Fruit fly (Drosophila melanogaster): ENCODE data around the gene CG11964.

Gene CG11964

dm6 chr3R:8925924-8926553 lies 18.8 kb downstream of the CG11964 start (continued):
- TF ChIP-seq Hsf (GFP tag; optimal IDR thresholded peaks at IDR 0.05): peak; percentile 45
- TF ChIP-seq CG33213 (GFP tag; optimal IDR thresholded peaks at IDR 0.05): peak; percentile 54
- TF ChIP-seq CG11093 (GFP tag; IDR thresholded peaks at IDR 0.05): peak; percentile 55; the same call in 1 of the 3 replicates
- no peak for TF ChIP-seq CG18764 (GFP tag; optimal IDR thresholded peaks at IDR 0.05)
- peak; percentile 11 for TF ChIP-seq CG11723 (GFP tag; optimal IDR thresholded peaks at IDR 0.05)
- no peak for TF ChIP-seq sens-2 (GFP tag; IDR thresholded peaks at IDR 0.05)
- TF ChIP-seq CG12155 (GFP tag; optimal IDR thresholded peaks at IDR 0.05): no peak
- TF ChIP-seq Dip3 (GFP tag; optimal IDR thresholded peaks at IDR 0.05): no peak
- peak; percentile 67 for TF ChIP-seq CG7839 (tag; optimal IDR thresholded peaks at IDR 0.05)
- TF ChIP-seq CG8765 (GFP tag; IDR thresholded peaks at IDR 0.05): peak; percentile 49; the same call in 1 of the 2 replicates
- peak; percentile 64 for TF ChIP-seq sisA (GFP tag; IDR thresholded peaks at IDR 0.05)
- no peak for TF ChIP-seq CG17612 (GFP tag; IDR thresholded peaks at IDR 0.05)
- TF ChIP-seq CG16863 (GFP tag; optimal IDR thresholded peaks at IDR 0.05): peak; percentile 47
- TF ChIP-seq pfk (GFP tag; optimal IDR thresholded peaks at IDR 0.05): peak; percentile 38
- TF ChIP-seq H2.0 (GFP tag; IDR thresholded peaks at IDR 0.05): no peak
- no peak for TF ChIP-seq hbn (GFP tag; IDR thresholded peaks at IDR 0.05; ENCODE audit: partially characterized antibody)
- no peak for TF ChIP-seq CG3995 (GFP tag; optimal IDR thresholded peaks at IDR 0.05)
- TF ChIP-seq psq (GFP tag; optimal IDR thresholded peaks at IDR 0.05): no peak
- TF ChIP-seq CG4617 (GFP tag; optimal IDR thresholded peaks at IDR 0.05; ENCODE audit: borderline replicate concordance): no peak
- peak; percentile 65 for TF ChIP-seq NC2β (GFP tag; optimal IDR thresholded peaks at IDR 0.05)
- TF ChIP-seq jing (GFP tag; optimal IDR thresholded peaks at IDR 0.05): no peak
- TF ChIP-seq odd (GFP tag; optimal IDR thresholded peaks at IDR 0.05): no peak
- peak; percentile 84 for TF ChIP-seq ci (GFP tag; IDR thresholded peaks at IDR 0.05)
- no peak for TF ChIP-seq Adf1 (GFP tag; IDR thresholded peaks at IDR 0.05)
- TF ChIP-seq CG17802 (tag; optimal IDR thresholded peaks at IDR 0.05): peak; percentile 54
- TF ChIP-seq Atf-2 (GFP tag; optimal IDR thresholded peaks at IDR 0.05): no peak
- TF ChIP-seq Fer3 (tag; optimal IDR thresholded peaks at IDR 0.05): peak; percentile 28
- no peak for TF ChIP-seq disco-r (GFP tag; optimal IDR thresholded peaks at IDR 0.05)
- TF ChIP-seq kah (GFP tag; optimal IDR thresholded peaks at IDR 0.05): peak; percentile 10
- TF ChIP-seq rib (GFP tag; IDR thresholded peaks at IDR 0.05): no peak
- TF ChIP-seq Doc3 (GFP tag; IDR thresholded peaks at IDR 0.05; ENCODE audit: partially characterized antibody): no peak
- peak; percentile 58 for TF ChIP-seq Camta (GFP tag; optimal IDR thresholded peaks at IDR 0.05)
- TF ChIP-seq Ets65A (GFP tag): peak; percentile 53
- peak; percentile 68 for TF ChIP-seq CG6689 (GFP tag; IDR thresholded peaks at IDR 0.05)
- 0 out of 3 replicates have a peak, but pooled peaks have one; percentile 8 for TF ChIP-seq Optix (GFP tag; IDR thresholded peaks at IDR 0.05)
- peak; percentile 36 for TF ChIP-seq CG16815 (GFP tag; optimal IDR thresholded peaks at IDR 0.05)
- 0 out of 3 replicates have a peak, but pooled peaks have one; percentile 23 for TF ChIP-seq CG6175 (GFP tag; IDR thresholded peaks at IDR 0.05)
- no peak for TF ChIP-seq repo (GFP tag; optimal IDR thresholded peaks at IDR 0.05)
- no peak for TF ChIP-seq CG31365 (tag; optimal IDR thresholded peaks at IDR 0.05)
- no peak for TF ChIP-seq fru (optimal IDR thresholded peaks at IDR 0.05)
- peak; percentile 22 for TF ChIP-seq CG10209 (GFP tag; optimal IDR thresholded peaks at IDR 0.05)
- peak; percentile 85 for TF ChIP-seq CG14710 (tag; optimal IDR thresholded peaks at IDR 0.05)
- peak; percentile 68; the same call in 2 of the 4 replicates for TF ChIP-seq Gug (GFP tag; IDR thresholded peaks at IDR 0.05)
- peak; percentile 42 for TF ChIP-seq CG10431 (GFP tag; optimal IDR thresholded peaks at IDR 0.05)
- TF ChIP-seq CG12769 (tag; optimal IDR thresholded peaks at IDR 0.05): peak; percentile 42
- no peak for TF ChIP-seq inv (GFP tag; IDR thresholded peaks at IDR 0.05; ENCODE audit: partially characterized antibody)
- TF ChIP-seq CG31441 (GFP tag; IDR thresholded peaks at IDR 0.05): peak; percentile 77
- no peak for TF ChIP-seq ham (GFP tag; IDR thresholded peaks at IDR 0.05)
- TF ChIP-seq az2 (GFP tag; optimal IDR thresholded peaks at IDR 0.05): peak; percentile 61
- TF ChIP-seq CG14441 (GFP tag; IDR thresholded peaks at IDR 0.05): no peak; the same call in 1 of the 2 replicates
- TF ChIP-seq ATbp (GFP tag; optimal IDR thresholded peaks at IDR 0.05): no peak

All from whole organism, embryonic.